Fruit fly (Drosophila melanogaster): ENCODE results near the gene Oatp30B.

Oatp30B gene

dm6 chr2L:9505372-9506103, 15.5 kb upstream of the Oatp30B start:
- no peak for TF ChIP-seq CG17801 (GFP tag; optimal IDR thresholded peaks at IDR 0.05; ENCODE audit: partially characterized antibody)

- no peak for TF ChIP-seq CG17801 (GFP tag; optimal IDR thresholded peaks at IDR 0.05; ENCODE audit: partially characterized antibody)
Measured at dm6 chr2L:9506535-9507036, 14.4 kb upstream of the Oatp30B start.

- TF ChIP-seq CG17801 (GFP tag; optimal IDR thresholded peaks at IDR 0.05; ENCODE audit: partially characterized antibody), result no peak
Measured at dm6 chr2L:9508547-9509197, 12.3 kb upstream of the Oatp30B start.

- TF ChIP-seq CG17801 (GFP tag; optimal IDR thresholded peaks at IDR 0.05; ENCODE audit: partially characterized antibody), result no peak
Measured at dm6 chr2L:9509653-9510052, 11.4 kb upstream of the Oatp30B start.

DNA sequence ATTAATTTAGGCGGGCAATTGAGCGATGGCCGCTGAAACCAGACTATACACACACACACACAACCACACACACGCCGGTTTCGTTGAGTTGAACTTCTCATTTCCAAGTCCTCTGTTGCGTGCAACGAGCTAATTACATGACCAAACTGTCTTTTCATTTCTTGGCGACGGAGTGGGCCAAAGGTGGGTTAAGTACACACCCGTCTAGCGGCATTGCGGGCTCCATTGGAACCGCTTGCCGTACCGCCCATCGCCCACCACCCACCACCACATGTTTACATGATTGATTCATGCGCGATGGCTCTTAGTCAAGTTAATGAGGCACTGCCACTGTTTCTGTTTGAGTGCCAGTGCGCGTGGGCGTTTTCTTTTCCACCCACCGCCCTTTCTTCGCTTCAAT, 10.6 kb upstream of the Oatp30B start:
- TF ChIP-seq CG17801 (GFP tag; optimal IDR thresholded peaks at IDR 0.05; ENCODE audit: partially characterized antibody), result no peak

- TF ChIP-seq CG17801 (GFP tag; optimal IDR thresholded peaks at IDR 0.05; ENCODE audit: partially characterized antibody), result no peak
Measured at dm6 chr2L:9512401-9513198, 8.4 kb upstream of the Oatp30B start.

DNA sequence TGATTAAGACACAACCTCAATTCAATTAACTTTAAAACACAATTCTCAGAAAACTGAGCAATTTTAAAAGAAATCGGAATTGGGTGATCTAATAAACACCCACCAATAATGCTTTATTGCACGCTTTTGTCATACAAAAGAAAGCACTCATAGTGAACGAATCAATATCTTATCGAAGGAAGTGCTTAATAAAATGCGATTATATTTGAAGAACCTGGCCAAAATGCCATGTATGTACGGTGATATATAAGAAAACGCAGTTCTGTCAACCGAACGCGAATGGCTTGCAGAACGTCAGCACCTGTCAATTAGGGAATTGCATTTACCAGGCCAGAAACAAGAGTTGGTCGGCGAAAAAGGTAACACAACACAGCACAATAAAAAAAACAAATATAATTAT, 7.2 kb upstream of the Oatp30B start:
- TF ChIP-seq CG17801 (GFP tag; optimal IDR thresholded peaks at IDR 0.05; ENCODE audit: partially characterized antibody), result no peak

- no peak for TF ChIP-seq CG17801 (GFP tag; optimal IDR thresholded peaks at IDR 0.05; ENCODE audit: partially characterized antibody)
Measured at dm6 chr2L:9522766-9523174, 1.8 kb downstream of the Oatp30B start.

DNA sequence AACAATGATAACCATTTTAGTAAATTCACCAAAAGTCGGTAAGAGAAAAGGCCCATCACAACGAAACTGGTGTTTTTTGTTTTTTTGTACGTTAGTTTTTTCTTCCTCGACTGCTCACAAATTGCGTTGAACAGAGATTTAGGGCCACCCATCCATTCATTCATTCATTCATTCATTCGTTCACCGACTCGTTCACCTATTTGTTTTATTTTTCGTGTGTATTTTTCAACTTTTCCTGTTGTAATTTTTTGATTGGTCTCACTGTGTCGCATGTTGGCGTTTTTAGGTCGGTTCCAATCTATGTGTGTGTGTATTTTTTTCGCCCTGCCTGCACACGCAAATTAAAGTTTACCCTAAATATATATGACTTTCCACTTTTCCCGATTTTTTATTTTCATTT, 3.9 kb downstream of the Oatp30B start:
- no peak for TF ChIP-seq CG17801 (GFP tag; optimal IDR thresholded peaks at IDR 0.05; ENCODE audit: partially characterized antibody)

- TF ChIP-seq CG17801 (GFP tag; optimal IDR thresholded peaks at IDR 0.05; ENCODE audit: partially characterized antibody), result peak; percentile 15
Measured at dm6 chr2L:9525719-9526118, 4.7 kb downstream of the Oatp30B start.

- no peak for TF ChIP-seq CG17801 (GFP tag; optimal IDR thresholded peaks at IDR 0.05; ENCODE audit: partially characterized antibody)
Measured at dm6 chr2L:9526518-9526917, 5.5 kb downstream of the Oatp30B start.

DNA sequence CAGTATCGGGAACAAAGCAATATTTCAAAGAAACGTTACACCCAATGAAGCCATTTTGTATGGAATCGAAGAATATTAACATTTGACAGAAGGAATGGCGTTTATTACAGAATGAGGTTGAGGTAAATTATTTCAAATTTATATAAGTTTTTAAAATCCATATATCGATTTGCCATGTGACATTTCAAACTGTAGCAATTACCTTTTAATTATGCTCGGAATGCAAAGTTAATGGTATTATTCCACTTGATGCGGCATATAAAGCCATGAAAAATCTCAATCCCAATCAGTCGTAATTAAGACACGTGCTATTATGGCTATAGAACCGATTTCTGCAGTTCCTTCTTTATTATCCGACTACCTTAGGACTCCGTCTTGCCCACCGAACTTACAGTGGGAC, 7.2 kb downstream of the Oatp30B start, which contains the start of gene CG31883:
Gene CG31883 (plus strand): TSS at position 301 of the 400 bp plus-strand sequence.
- TF ChIP-seq CG17801 (GFP tag; optimal IDR thresholded peaks at IDR 0.05; ENCODE audit: partially characterized antibody), result no peak

DNA sequence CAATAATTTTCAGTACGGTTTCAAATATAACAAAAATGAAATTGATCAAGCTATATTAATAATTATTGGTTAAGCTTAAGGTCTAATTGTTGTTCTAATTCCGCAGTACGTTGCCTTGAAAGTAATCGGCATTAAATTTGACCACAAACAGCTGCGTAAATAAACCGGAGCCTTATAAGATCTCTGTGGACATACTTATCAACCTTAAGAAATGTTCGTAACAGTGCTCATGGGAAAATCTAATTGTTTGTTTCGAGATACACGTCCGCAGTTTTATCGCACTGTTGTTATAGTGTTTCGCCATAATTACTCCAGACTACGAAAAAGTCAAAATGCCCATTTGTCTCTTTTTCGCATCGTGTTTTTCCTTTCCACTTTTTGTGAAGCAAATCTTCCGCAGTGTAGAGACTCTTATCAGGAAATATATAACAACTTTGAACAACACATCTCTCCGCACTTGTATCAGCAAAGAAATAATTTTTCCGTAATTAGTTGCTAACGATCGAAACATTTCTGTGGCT, 8.9 kb downstream of the Oatp30B start:
- no peak for TF ChIP-seq CG17801 (GFP tag; optimal IDR thresholded peaks at IDR 0.05; ENCODE audit: partially characterized antibody)

DNA sequence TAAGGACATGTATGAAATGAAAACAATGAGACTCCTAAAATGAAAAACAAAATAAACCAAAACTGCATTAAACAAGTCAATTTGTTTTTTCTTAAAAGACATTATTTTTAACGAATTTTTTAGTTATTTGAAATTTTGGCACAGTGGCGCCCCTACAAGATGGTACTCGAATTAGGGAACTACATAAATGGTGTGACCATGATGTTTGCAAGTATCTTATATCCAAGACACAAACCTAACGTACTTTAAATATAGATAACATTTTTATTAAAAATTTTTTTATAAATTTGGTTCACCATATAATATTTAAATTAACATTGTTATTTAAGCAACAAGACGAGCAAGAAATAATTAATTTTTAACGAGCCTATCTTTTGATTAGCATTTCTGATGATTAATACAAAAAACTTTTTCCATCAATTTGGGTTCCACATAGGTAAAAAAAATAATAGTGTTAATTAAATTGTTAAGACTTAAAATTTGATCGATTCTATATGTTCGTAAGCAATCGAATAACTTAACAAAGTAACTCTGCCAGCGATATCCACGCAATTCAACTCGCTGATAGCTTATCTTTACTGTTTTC, 19.1 kb downstream of the Oatp30B start, which contains the start of gene CG17855:
Gene CG17855 (plus strand): TSS at position 536 of the 586 bp plus-strand sequence.
- TF ChIP-seq CG17801 (GFP tag; optimal IDR thresholded peaks at IDR 0.05; ENCODE audit: partially characterized antibody), result peak; percentile 19

DNA sequence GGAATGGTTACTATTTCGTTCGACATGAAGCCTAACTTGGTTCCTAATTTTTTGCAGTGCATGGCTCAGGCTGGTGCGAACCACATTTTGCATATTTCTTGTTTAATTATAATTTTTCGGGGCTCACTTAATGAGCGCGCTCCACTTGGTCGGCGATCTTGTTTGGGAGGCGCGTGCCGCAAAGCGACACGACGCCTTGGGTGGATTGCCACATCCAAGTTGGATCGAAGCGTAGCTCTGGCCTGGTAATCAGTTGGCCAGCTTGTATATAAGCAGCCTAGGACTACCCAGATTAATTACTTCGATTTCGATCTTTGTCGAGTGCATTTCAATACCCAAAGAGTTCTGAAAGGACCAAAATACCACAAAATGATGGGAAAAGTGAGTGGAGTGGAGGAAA, 21.6 kb downstream of the Oatp30B start, which contains the start of gene Cpr30B:
Gene Cpr30B (plus strand): TSS at position 301 of the 400 bp plus-strand sequence.
- no peak for TF ChIP-seq CG17801 (GFP tag; optimal IDR thresholded peaks at IDR 0.05; ENCODE audit: partially characterized antibody)
